Fruit fly (Drosophila melanogaster) whole organism, embryonic: ENCODE data around the gene sun.
A peak's percentile ranks its signal among the peaks of the same experiment; 100 is the strongest.

Experiments
- Atf3 ChIP-seq: fragments of 200-800 bp; sonication (Bioruptor generic); optimal IDR thresholded peaks from 3 replicates; lab custom pipeline; 2016; ENCODE audit warnings: missing biosample characterization, missing genetic modification characterization
- CG10267 ChIP-seq: fragments of 200-800 bp; sonication (Bioruptor generic); optimal IDR thresholded peaks from 2 replicates; lab custom pipeline; 2018; ENCODE audit warnings: missing biosample characterization, mild to moderate bottlenecking, missing genetic modification characterization, moderate library complexity
- CG10979 ChIP-seq: fragments of 200-800 bp; sonication (Bioruptor generic); optimal IDR thresholded peaks from 2 replicates; lab custom pipeline; 2018; ENCODE audit warnings: missing biosample characterization, mild to moderate bottlenecking, missing genetic modification characterization, moderate library complexity
- CG11247 ChIP-seq: fragments of 200-800 bp; sonication (Bioruptor generic); IDR thresholded peaks from 2 replicates; pipeline ENCODE4 v1.3.6; 2022; ENCODE audit warnings: missing biosample characterization, missing genetic modification characterization
- CG12155 ChIP-seq: fragments of 200-800 bp; sonication (Bioruptor generic); optimal IDR thresholded peaks from 3 replicates; lab custom pipeline; 2016; ENCODE audit warnings: missing biosample characterization, missing genetic modification characterization
- CG12219 ChIP-seq: fragments of 200-800 bp; sonication (Bioruptor generic); optimal IDR thresholded peaks from 3 replicates; lab custom pipeline; 2018; ENCODE audit warnings: missing biosample characterization, mild to moderate bottlenecking, missing genetic modification characterization
- CG13287 ChIP-seq: fragments of 200-800 bp; sonication (Bioruptor generic); IDR thresholded peaks from 2 replicates; pipeline ENCODE4 v1.3.6; 2022; ENCODE audit warnings: missing biosample characterization, missing genetic modification characterization; ENCODE audit not compliant: partially characterized antibody
- CG1529 ChIP-seq: fragments of 200-800 bp; sonication (Bioruptor generic); optimal IDR thresholded peaks from 3 replicates; lab custom pipeline; 2018; ENCODE audit warnings: missing biosample characterization, missing genetic modification characterization
- CG1603 ChIP-seq: fragments of 200-800 bp; sonication (Bioruptor generic); optimal IDR thresholded peaks from 2 replicates; lab custom pipeline; 2019; ENCODE audit warnings: missing biosample characterization, mild to moderate bottlenecking, missing genetic modification characterization, moderate library complexity
- CG1792 ChIP-seq: fragments of 200-800 bp; sonication (Bioruptor generic); optimal IDR thresholded peaks from 2 replicates; lab custom pipeline; 2016; ENCODE audit warnings: missing biosample characterization, missing genetic modification characterization
- CG18619 ChIP-seq: fragments of 200-800 bp; sonication (Bioruptor generic); optimal IDR thresholded peaks from 3 replicates; lab custom pipeline; 2017; ENCODE audit warnings: missing biosample characterization, mild to moderate bottlenecking, missing genetic modification characterization
- CG2120 ChIP-seq: fragments of 200-800 bp; sonication (Bioruptor generic); optimal IDR thresholded peaks from 3 replicates; lab custom pipeline; 2016; ENCODE audit warnings: missing biosample characterization, missing genetic modification characterization
- CG30020 ChIP-seq: fragments of 200-800 bp; optimal IDR thresholded peaks from 2 replicates; lab custom pipeline; 2019; ENCODE audit warnings: missing biosample characterization, mild to moderate bottlenecking, missing genetic modification characterization, moderate library complexity
- CG3065 ChIP-seq: fragments of 200-800 bp; sonication (Bioruptor generic); optimal IDR thresholded peaks from 2 replicates; lab custom pipeline; 2016; ENCODE audit warnings: missing biosample characterization, missing genetic modification characterization
- CG3281 ChIP-seq: fragments of 200-800 bp; sonication (Bioruptor generic); optimal IDR thresholded peaks from 3 replicates; lab custom pipeline; 2017; ENCODE audit warnings: missing biosample characterization, mild to moderate bottlenecking, missing genetic modification characterization
- CG3847 ChIP-seq: fragments of 200-800 bp; sonication (Bioruptor generic); IDR thresholded peaks from 2 replicates; pipeline ENCODE4 v1.3.6; 2022; ENCODE audit warnings: missing biosample characterization, missing genetic modification characterization
- CG6689 ChIP-seq: fragments of 200-800 bp; sonication (Bioruptor generic); IDR thresholded peaks from 2 replicates; pipeline ENCODE4 v1.3.6; 2022; ENCODE audit warnings: missing biosample characterization, missing genetic modification characterization
- CG7745 ChIP-seq: fragments of 200-800 bp; sonication (Bioruptor generic); optimal IDR thresholded peaks from 2 replicates; lab custom pipeline; 2018; ENCODE audit warnings: missing biosample characterization, mild to moderate bottlenecking, missing genetic modification characterization, moderate library complexity
- CG7839 ChIP-seq: fragments of 200-800 bp; sonication (Bioruptor generic); optimal IDR thresholded peaks from 3 replicates; lab custom pipeline; 2018; ENCODE audit warnings: missing biosample characterization, mild to moderate bottlenecking, missing genetic modification characterization, moderate library complexity
- CG9437 ChIP-seq: fragments of 200-800 bp; sonication (Bioruptor generic); optimal IDR thresholded peaks from 2 replicates; lab custom pipeline; 2018; ENCODE audit warnings: missing biosample characterization, mild to moderate bottlenecking, missing genetic modification characterization
- CG9932 ChIP-seq: fragments of 200-800 bp; sonication (Bioruptor generic); IDR thresholded peaks from 2 replicates; pipeline ENCODE4 v1.3.6; 2022; ENCODE audit warnings: missing biosample characterization, missing genetic modification characterization
- D ChIP-seq, 2 experiments: fragments of 200-800 bp in 1 of 2; fragments of >200 bp in 1 of 2; sonication (Bioruptor generic) in 1 of 2; optimal IDR thresholded peaks; 2 replicates in 1 of 2; 3 replicates in 1 of 2; lab custom pipeline; 2017; ENCODE audit warnings: mild to moderate bottlenecking in 1 of 2, missing biosample characterization in 1 of 2, missing genetic modification characterization in 1 of 2, missing genetic modification reagents in 1 of 2
- Dfd ChIP-seq, 2 experiments: fragments of >200 bp; optimal IDR thresholded peaks; 2 replicates each; lab custom pipeline; 2017; ENCODE audit warnings: missing biosample characterization in 2 of 2, missing genetic modification characterization in 2 of 2
- Dref ChIP-seq: fragments of 200-800 bp; sonication (Bioruptor generic); IDR thresholded peaks from 2 replicates; pipeline ENCODE4 v1.3.6; 2022; ENCODE audit warnings: missing biosample characterization, missing genetic modification characterization
- Hr51 ChIP-seq, 2 experiments: fragments of 200-800 bp; sonication (Bioruptor generic); optimal IDR thresholded peaks; 2 replicates in 1 of 2; 3 replicates in 1 of 2; lab custom pipeline; 2016 to 2018; ENCODE audit warnings: missing biosample characterization in 2 of 2, missing genetic modification characterization in 2 of 2, mild to moderate bottlenecking in 1 of 2, moderate library complexity in 1 of 2
- Meics ChIP-seq: fragments of 200-800 bp; sonication (Bioruptor generic); optimal IDR thresholded peaks from 2 replicates; lab custom pipeline; 2017; ENCODE audit warnings: missing biosample characterization, mild to moderate bottlenecking, missing genetic modification characterization
- Sin3A ChIP-seq: fragments of >200 bp; optimal IDR thresholded peaks from 2 replicates; lab custom pipeline; 2018
- Spps ChIP-seq: fragments of 200-800 bp; sonication (Bioruptor generic); optimal IDR thresholded peaks from 2 replicates; lab custom pipeline; 2018; ENCODE audit warnings: missing biosample characterization, mild to moderate bottlenecking, missing genetic modification characterization
- Ssrp ChIP-seq: fragments of 200-800 bp; sonication (Bioruptor generic); optimal IDR thresholded peaks from 2 replicates; lab custom pipeline; 2018; ENCODE audit warnings: missing biosample characterization, mild to moderate bottlenecking, missing genetic modification characterization, moderate library complexity
- al ChIP-seq: fragments of 200-800 bp; sonication (Bioruptor generic); IDR thresholded peaks from 2 replicates; pipeline ENCODE4 v1.3.6; 2022; ENCODE audit warnings: missing biosample characterization, missing genetic modification characterization
- aop ChIP-seq: fragments of 200-800 bp; sonication (Bioruptor generic); IDR thresholded peaks from 2 replicates; pipeline ENCODE4 v1.3.6; 2022; ENCODE audit warnings: missing biosample characterization, missing genetic modification characterization
- ase ChIP-seq: fragments of 200-800 bp; sonication (Bioruptor generic); IDR thresholded peaks from 3 replicates; pipeline ENCODE4 v1.3.6; 2022; ENCODE audit warnings: missing biosample characterization, missing genetic modification characterization
- bab2 ChIP-seq: fragments of 200-800 bp; sonication (Bioruptor generic); optimal IDR thresholded peaks from 2 replicates; lab custom pipeline; 2016; ENCODE audit warnings: missing biosample characterization, missing genetic modification characterization
- caup ChIP-seq: fragments of 200-800 bp; sonication (Bioruptor generic); optimal IDR thresholded peaks from 3 replicates; lab custom pipeline; 2017; ENCODE audit warnings: missing biosample characterization, mild to moderate bottlenecking, missing genetic modification characterization, moderate library complexity; ENCODE audit not compliant: severe bottlenecking
- dpn ChIP-seq, 2 experiments: fragments of 200-800 bp; sonication (Bioruptor generic); optimal IDR thresholded peaks; 3 replicates each; lab custom pipeline; 2016; ENCODE audit warnings: missing biosample characterization in 2 of 2, missing genetic modification characterization in 2 of 2
- fd64A ChIP-seq: fragments of 200-800 bp; sonication (Bioruptor generic); optimal IDR thresholded peaks from 3 replicates; lab custom pipeline; 2018; ENCODE audit warnings: missing biosample characterization, mild to moderate bottlenecking, missing genetic modification characterization
- gcm2 ChIP-seq: fragments of 200-800 bp; sonication (Bioruptor generic); optimal IDR thresholded peaks from 2 replicates; lab custom pipeline; 2016; ENCODE audit warnings: missing biosample characterization, missing genetic modification characterization
- knrl ChIP-seq: fragments of 200-800 bp; sonication (Bioruptor generic); IDR thresholded peaks from 3 replicates; pipeline ENCODE4 v1.3.6; 2022; ENCODE audit warnings: missing biosample characterization, missing genetic modification characterization; ENCODE audit not compliant: partially characterized antibody
- lmd ChIP-seq: fragments of 200-800 bp; sonication (Bioruptor generic); IDR thresholded peaks from 2 replicates; pipeline ENCODE4 v1.3.6; 2022; ENCODE audit warnings: missing biosample characterization, missing genetic modification characterization
- lov ChIP-seq, 2 experiments: fragments of 200-800 bp in 1 of 2; fragments of >200 bp in 1 of 2; sonication (Bioruptor generic) in 1 of 2; IDR thresholded peaks in 1 of 2; optimal IDR thresholded peaks in 1 of 2; 2 replicates in 1 of 2; 3 replicates in 1 of 2; pipeline versions ENCODE4 v1.3.6 to Lab custom; 2017 to 2022; ENCODE audit warnings: missing biosample characterization in 1 of 2, missing genetic modification characterization in 1 of 2
- nmo ChIP-seq: fragments of 200-800 bp; sonication (Bioruptor generic); optimal IDR thresholded peaks from 2 replicates; lab custom pipeline; 2018; ENCODE audit warnings: missing biosample characterization, mild to moderate bottlenecking, missing genetic modification characterization, moderate library complexity
- nom ChIP-seq: fragments of 200-800 bp; sonication (Bioruptor generic); optimal IDR thresholded peaks from 2 replicates; lab custom pipeline; 2017; ENCODE audit warnings: missing biosample characterization, missing genetic modification characterization, mild to moderate bottlenecking, moderate library complexity, missing genetic modification reagents
- rib ChIP-seq: fragments of 200-800 bp; sonication (Bioruptor generic); IDR thresholded peaks from 2 replicates; pipeline ENCODE4 v1.3.6; 2022; ENCODE audit warnings: missing biosample characterization, missing genetic modification characterization
- ro ChIP-seq: fragments of 200-800 bp; sonication (Bioruptor generic); IDR thresholded peaks from 2 replicates; pipeline ENCODE4 v1.3.6; 2022; ENCODE audit warnings: missing biosample characterization, missing genetic modification characterization
- slbo ChIP-seq: fragments of 200-800 bp; sonication (Bioruptor generic); IDR thresholded peaks from 2 replicates; pipeline ENCODE4 v1.3.6; 2022; ENCODE audit warnings: missing biosample characterization, missing genetic modification characterization
- vvl ChIP-seq: fragments of 200-800 bp; sonication (Bioruptor generic); IDR thresholded peaks from 2 replicates; pipeline ENCODE4 v1.3.6; 2022; ENCODE audit warnings: missing biosample characterization, missing genetic modification characterization
- zen ChIP-seq: fragments of 200-800 bp; sonication (Bioruptor generic); optimal IDR thresholded peaks from 3 replicates; lab custom pipeline; 2018; ENCODE audit warnings: missing biosample characterization, mild to moderate bottlenecking, missing genetic modification characterization, moderate library complexity

Gene sun

DNA sequence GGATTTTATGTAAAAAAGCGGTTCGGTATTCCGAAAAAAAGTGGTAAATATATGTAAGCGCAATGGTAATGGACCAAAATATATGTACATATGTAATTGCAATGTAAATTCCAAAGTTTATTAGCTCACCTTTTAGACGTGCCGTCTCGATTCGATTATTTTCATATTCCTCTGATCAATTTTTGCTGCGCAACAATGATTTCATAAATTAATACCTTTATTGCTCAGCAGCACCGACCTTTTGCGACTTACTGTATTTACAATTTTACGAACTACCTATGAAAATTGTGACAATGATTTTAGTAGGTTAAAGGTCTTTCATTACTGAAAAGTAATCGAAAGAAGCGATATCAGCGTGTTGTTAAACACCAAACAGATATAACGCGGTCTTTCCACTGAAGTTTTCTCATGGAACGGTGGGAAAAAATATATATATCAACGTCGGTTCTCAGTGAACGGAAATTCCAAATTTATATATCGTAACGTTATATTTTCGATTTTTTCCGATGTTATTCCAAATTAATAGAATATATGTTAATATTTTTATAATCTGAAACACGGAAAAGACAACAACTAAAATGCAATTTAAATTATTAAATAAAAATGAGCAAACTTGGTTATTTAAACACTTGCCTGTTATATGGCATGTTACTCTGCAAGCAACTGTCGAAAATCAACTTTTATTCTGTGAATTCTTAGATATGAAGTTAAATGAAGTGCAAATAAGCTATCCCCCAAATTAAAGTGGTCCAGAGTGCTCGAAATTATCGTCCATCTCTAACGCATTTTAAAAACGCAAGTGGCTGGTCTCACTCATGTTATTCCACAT, 40.9 kb upstream of the sun start, which contains the start of the genes MSBP and CG15916 (continued):
- TF ChIP-seq rib (GFP tag; lab: Robert Waterston, UW) (no peak), ro (GFP tag; lab: Robert Waterston, UW) (no peak), CG1603 (tag; lab: Kevin White, UChicago) (peak; percentile 12), CG12219 (GFP tag; lab: Kevin White, UChicago) (no peak), CG10267 (peak; percentile 70), aop (GFP tag; lab: Robert Waterston, UW) (no peak), CG7745 (tag; lab: Kevin White, UChicago) (no peak), knrl (GFP tag; lab: Robert Waterston, UW) (0 out of 3 replicates have a peak, but pooled peaks have one; percentile 21), CG10979 (tag; lab: Kevin White, UChicago) (peak; percentile 27), CG6689 (GFP tag; lab: Robert Waterston, UW) (no peak), CG1792 (GFP tag; lab: Kevin White, UChicago) (no peak), vvl (GFP tag; lab: Robert Waterston, UW) (0 out of 2 replicates have a peak, but pooled peaks have one; percentile 18), CG7839 (peak; percentile 45), gcm2 (GFP tag; lab: Kevin White, UChicago) (no peak), Meics (GFP tag; lab: Kevin White, UChicago) (peak; percentile 45), nmo (GFP tag; lab: Kevin White, UChicago) (peak; percentile 70), bab2 (GFP tag; lab: Kevin White, UChicago) (no peak), CG1529 (GFP tag; lab: Kevin White, UChicago) (no peak), CG11247 (0 out of 2 replicates have a peak, but pooled peaks have one; percentile 24), zen (tag; lab: Kevin White, UChicago) (peak; percentile 9), fd64A (no peak), slbo (peak; percentile 55), Spps (tag; lab: Kevin White, UChicago) (no peak), CG2120 (GFP tag; lab: Kevin White, UChicago) (peak; percentile 41), Dref (GFP tag; lab: Robert Waterston, UW) (peak; percentile 61), ase (no peak), CG12155 (GFP tag; lab: Kevin White, UChicago) (peak; percentile 25), CG3281 (no peak), dpn (GFP tag; optimal IDR thresholded peaks at IDR 0.05; lab: Kevin White, UChicago) (no peak), caup (GFP tag; lab: Kevin White, UChicago) (no peak), nom (GFP tag; lab: Kevin White, UChicago) (peak; percentile 69), CG3065 (GFP tag; lab: Kevin White, UChicago) (no peak), al (GFP tag; lab: Robert Waterston, UW) (no peak), CG3847 (GFP tag; lab: Robert Waterston, UW) (peak; percentile 32; the same call in 1 of the 2 replicates), D (optimal IDR thresholded peaks at IDR 0.05; lab: Kevin White, UChicago) (no peak), D (GFP tag; optimal IDR thresholded peaks at IDR 0.05; lab: Kevin White, UChicago) (peak; percentile 37), Hr51 (GFP tag; optimal IDR thresholded peaks at IDR 0.05; lab: Kevin White, UChicago) (peak in 1 of 2 experiments; percentile 20), CG13287 (GFP tag; lab: Robert Waterston, UW) (peak; percentile 13; the same call in 1 of the 2 replicates), CG30020 (tag; lab: Kevin White, UChicago) (peak; percentile 98), lmd (GFP tag; lab: Robert Waterston, UW) (no peak; the same call in 1 of the 2 replicates), Ssrp (peak; percentile 53), lov (optimal IDR thresholded peaks at IDR 0.05; lab: Kevin White, UChicago) (no peak), lov (GFP tag; IDR thresholded peaks at IDR 0.05; lab: Robert Waterston, UW) (no peak), Atf3 (GFP tag; lab: Kevin White, UChicago) (no peak), CG9437 (peak; percentile 55), Dfd (GFP tag; optimal IDR thresholded peaks at IDR 0.05; lab: Kevin White, UChicago) (peak in 1 of 2 experiments; percentile 3), CG18619 (GFP tag; lab: Kevin White, UChicago) (peak; percentile 27), CG9932 (GFP tag; lab: Robert Waterston, UW) (peak; percentile 45; the same call in 1 of the 2 replicates), Sin3A (lab: Kevin White, UChicago) (no peak)
